Worm (Caenorhabditis elegans) whole organism, late embryonic: ENCODE measurements around the gene tsp-17.

ENCODE experiments used
- C38D4.7 ChIP-seq: fragments of 200-800 bp; sonication (Bioruptor generic); optimal IDR thresholded peaks from 2 replicates; lab custom pipeline; 2018; ENCODE audit warnings: mild to moderate bottlenecking, missing genetic modification characterization, moderate library complexity, missing compliant biosample characterization
- ama-1 ChIP-seq: fragments of 150-350 bp; optimal IDR thresholded peaks from 2 replicates; lab custom pipeline; 2014
- ceh-6 ChIP-seq: fragments of 200-800 bp; sonication (Bioruptor generic); optimal IDR thresholded peaks from 2 replicates; lab custom pipeline; 2018; ENCODE audit warnings: mild to moderate bottlenecking, missing genetic modification characterization, missing compliant biosample characterization
- elt-2 ChIP-seq: sonication (generic microtip); optimal IDR thresholded peaks from 2 replicates; lab custom pipeline; 2016; ENCODE audit warnings: missing genetic modification reagents, missing genetic modification characterization, missing compliant biosample characterization
- elt-4 ChIP-seq: sonication (generic microtip); optimal IDR thresholded peaks from 2 replicates; lab custom pipeline; 2016; ENCODE audit warnings: missing genetic modification characterization, missing compliant biosample characterization
- fkh-10 ChIP-seq: fragments of 150-350 bp; optimal IDR thresholded peaks from 2 replicates; lab custom pipeline; 2014; ENCODE audit warnings: missing biosample characterization, missing genetic modification reagents, missing genetic modification characterization
- hlh-15 ChIP-seq: sonication (generic microtip); optimal IDR thresholded peaks from 2 replicates; lab custom pipeline; 2016; ENCODE audit warnings: missing genetic modification characterization, missing compliant biosample characterization
- hlh-30 ChIP-seq: sonication (generic microtip); optimal IDR thresholded peaks from 2 replicates; lab custom pipeline; 2017; ENCODE audit warnings: antibody characterized with exemption, missing genetic modification characterization, missing compliant biosample characterization; ENCODE audit not compliant: insufficient read depth
- lim-6 ChIP-seq: sonication (generic microtip); optimal IDR thresholded peaks from 2 replicates; lab custom pipeline; 2016; ENCODE audit warnings: missing genetic modification characterization, missing compliant biosample characterization
- lin-11 ChIP-seq: fragments of 200-800 bp; sonication (Bioruptor generic); optimal IDR thresholded peaks from 2 replicates; lab custom pipeline; 2018; ENCODE audit warnings: mild to moderate bottlenecking, missing genetic modification characterization, missing compliant biosample characterization
- nhr-11 ChIP-seq: fragments of 150-350 bp; optimal IDR thresholded peaks from 2 replicates; lab custom pipeline; 2014; ENCODE audit warnings: missing biosample characterization, missing genetic modification characterization
- pha-4 ChIP-seq: fragments of 150-350 bp; optimal IDR thresholded peaks from 2 replicates; lab custom pipeline; 2018; ENCODE audit warnings: missing biosample characterization, missing genetic modification reagents, missing genetic modification characterization
- tbx-7 ChIP-seq: sonication (generic microtip); optimal IDR thresholded peaks from 2 replicates; lab custom pipeline; 2016; ENCODE audit warnings: missing genotype, missing genetic modification characterization, missing compliant biosample characterization

DNA sequence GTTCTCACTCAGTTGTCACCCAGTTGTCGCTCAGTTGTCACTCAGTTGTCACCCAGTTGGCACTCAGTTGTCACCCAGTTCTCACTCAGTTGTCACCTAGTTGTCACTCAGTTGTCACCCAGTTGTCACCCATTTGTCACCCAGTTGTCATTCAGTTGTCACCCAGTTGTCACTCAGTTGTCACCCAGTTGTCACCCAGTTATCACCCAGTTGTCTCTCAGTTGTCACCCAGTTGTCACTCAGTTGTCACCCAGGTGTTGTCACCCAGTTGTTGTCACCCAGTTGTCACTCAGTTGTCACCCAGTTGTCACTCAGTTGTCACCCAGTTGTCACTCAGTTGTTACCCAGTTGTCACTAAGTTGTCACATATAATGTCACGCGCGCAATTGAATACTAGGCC is 49.4 kb upstream of the tsp-17 start:
- no peak for TF ChIP-seq pha-4 (tag; lab: Kevin White, UChicago)
- no peak for TF ChIP-seq fkh-10 (GFP tag; lab: Kevin White, UChicago)
- TF ChIP-seq hlh-15, result no peak
- no peak for TF ChIP-seq C38D4.7 (GFP tag; lab: Kevin White, UChicago)
- no peak for TF ChIP-seq elt-2 (tag; lab: Kevin White, UChicago)
- no peak for TF ChIP-seq hlh-30 (tag; lab: Kevin White, UChicago)
- TF ChIP-seq elt-4 (tag; lab: Kevin White, UChicago), result peak; percentile 20
- TF ChIP-seq nhr-11 (tag; lab: Kevin White, UChicago), result no peak
- no peak for TF ChIP-seq lim-6 (tag; lab: Kevin White, UChicago)
- no peak for TF ChIP-seq ama-1 (lab: Kevin White, UChicago)
- no peak for TF ChIP-seq tbx-7 (tag; lab: Kevin White, UChicago)
- no peak for TF ChIP-seq ceh-6 (GFP tag; lab: Kevin White, UChicago)
- no peak for TF ChIP-seq lin-11
